Worm (Caenorhabditis elegans) whole organism, L1 larva: ENCODE measurements around the gene pqbp-1.1.

Experiments used
- F16B12.6 ChIP-seq: fragments of 150-350 bp; optimal IDR thresholded peaks from 2 replicates; lab custom pipeline; 2014; ENCODE audit warnings: missing biosample characterization, missing genetic modification characterization
- ama-1 ChIP-seq: fragments of 150-350 bp; optimal IDR thresholded peaks from 2 replicates; lab custom pipeline; 2014
- ceh-63 ChIP-seq: fragments of 200-800 bp; sonication (Bioruptor generic); optimal IDR thresholded peaks from 2 replicates; lab custom pipeline; 2018; ENCODE audit warnings: mild to moderate bottlenecking, missing genetic modification characterization, missing compliant biosample characterization
- ceh-8 ChIP-seq: fragments of 200-800 bp; sonication (Bioruptor generic); optimal IDR thresholded peaks from 2 replicates; lab custom pipeline; 2018; ENCODE audit warnings: mild to moderate bottlenecking, missing genetic modification characterization, moderate library complexity, missing compliant biosample characterization
- ceh-82 ChIP-seq, 3 experiments: fragments of 150-350 bp in 1 of 3; sonication (generic microtip) in 2 of 3; optimal IDR thresholded peaks; 2 replicates each; lab custom pipeline; 2014 to 2017; ENCODE audit warnings: missing biosample characterization in 3 of 3, missing genetic modification characterization in 3 of 3
- ceh-88 ChIP-seq: fragments of 200-800 bp; sonication (Bioruptor generic); IDR thresholded peaks from 2 replicates; pipeline ENCODE4 v1.3.6; 2022; ENCODE audit warnings: missing genetic modification characterization, missing compliant biosample characterization
- ces-1 ChIP-seq: fragments of 150-350 bp; optimal IDR thresholded peaks from 2 replicates; lab custom pipeline; 2014; ENCODE audit warnings: missing biosample characterization, missing genetic modification reagents, missing genetic modification characterization
- dpl-1 ChIP-seq, 3 experiments: fragments of 150-350 bp in 2 of 3; sonication (generic microtip) in 1 of 3; optimal IDR thresholded peaks; 2 replicates each; lab custom pipeline; 2014 to 2017; ENCODE audit warnings: missing biosample characterization in 3 of 3, missing genetic modification characterization in 3 of 3, missing genetic modification reagents in 3 of 3
- dsc-1 ChIP-seq: sonication (generic microtip); optimal IDR thresholded peaks from 2 replicates; lab custom pipeline; 2016; ENCODE audit warnings: mild to moderate bottlenecking, missing genetic modification characterization, missing compliant biosample characterization
- elt-2 ChIP-seq: sonication (generic microtip); optimal IDR thresholded peaks from 2 replicates; lab custom pipeline; 2016; ENCODE audit warnings: missing genetic modification characterization, mild to moderate bottlenecking, inconsistent platforms, missing compliant biosample characterization, missing genetic modification reagents
- fkh-10 ChIP-seq: sonication (generic microtip); optimal IDR thresholded peaks from 2 replicates; lab custom pipeline; 2017; ENCODE audit warnings: missing biosample characterization, missing genetic modification reagents, missing genetic modification characterization
- fkh-4 ChIP-seq: sonication (generic microtip); optimal IDR thresholded peaks from 2 replicates; lab custom pipeline; 2016; ENCODE audit warnings: missing compliant biosample characterization, missing genetic modification characterization, borderline replicate concordance
- fos-1 ChIP-seq: fragments of 150-350 bp; optimal IDR thresholded peaks from 2 replicates; lab custom pipeline; 2014; ENCODE audit warnings: missing biosample characterization, missing genetic modification characterization
- isw-1 ChIP-seq: fragments of 200-800 bp; sonication (Bioruptor generic); IDR thresholded peaks from 2 replicates; pipeline ENCODE4 v1.3.6; 2022; ENCODE audit warnings: missing genetic modification characterization, missing compliant biosample characterization
- jun-1 ChIP-seq: fragments of 150-350 bp; optimal IDR thresholded peaks from 2 replicates; lab custom pipeline; 2014; ENCODE audit warnings: missing biosample characterization, missing genetic modification reagents, missing genetic modification characterization
- lin-35 ChIP-seq, 2 experiments: fragments of 150-350 bp; optimal IDR thresholded peaks; 2 replicates each; lab custom pipeline; 2014; ENCODE audit warnings: missing biosample characterization in 2 of 2, missing genetic modification characterization in 2 of 2, missing genetic modification reagents in 2 of 2
- lin-39 ChIP-seq: fragments of 150-350 bp; optimal IDR thresholded peaks from 2 replicates; lab custom pipeline; 2014; ENCODE audit warnings: missing biosample characterization, missing genetic modification reagents, missing genetic modification characterization
- lir-3 ChIP-seq: sonication (generic microtip); optimal IDR thresholded peaks from 2 replicates; lab custom pipeline; 2016; ENCODE audit warnings: mild to moderate bottlenecking, missing genetic modification characterization, moderate library complexity, missing compliant biosample characterization; ENCODE audit not compliant: poor library complexity
- lsy-2 ChIP-seq, 2 experiments: fragments of 150-350 bp; optimal IDR thresholded peaks; 2 replicates each; lab custom pipeline; 2014; ENCODE audit warnings: missing biosample characterization in 2 of 2, missing genetic modification characterization in 2 of 2
- nhr-11 ChIP-seq: fragments of 150-350 bp; optimal IDR thresholded peaks from 2 replicates; lab custom pipeline; 2014; ENCODE audit warnings: missing biosample characterization, missing genetic modification characterization
- nhr-28 ChIP-seq: fragments of 150-350 bp; optimal IDR thresholded peaks from 2 replicates; lab custom pipeline; 2014; ENCODE audit warnings: missing biosample characterization, missing genetic modification characterization
- rnt-1 ChIP-seq: sonication (generic microtip); optimal IDR thresholded peaks from 2 replicates; lab custom pipeline; 2016; ENCODE audit warnings: mild to moderate bottlenecking, missing genetic modification characterization, moderate library complexity, missing compliant biosample characterization
- snu-23 ChIP-seq: sonication (generic microtip); optimal IDR thresholded peaks from 2 replicates; lab custom pipeline; 2016; ENCODE audit warnings: missing genetic modification characterization, missing compliant biosample characterization
- sox-4 ChIP-seq: sonication (generic microtip); optimal IDR thresholded peaks from 2 replicates; lab custom pipeline; 2016; ENCODE audit warnings: missing genetic modification characterization, missing compliant biosample characterization
- sptf-1 ChIP-seq: fragments of 150-350 bp; optimal IDR thresholded peaks from 2 replicates; lab custom pipeline; 2014; ENCODE audit warnings: missing biosample characterization, missing genetic modification characterization
- sup-37 ChIP-seq: fragments of 200-800 bp; sonication (Bioruptor generic); optimal IDR thresholded peaks from 2 replicates; lab custom pipeline; 2018; ENCODE audit warnings: mild to moderate bottlenecking, missing genetic modification characterization, missing compliant biosample characterization
- swsn-7 ChIP-seq: sonication (generic microtip); optimal IDR thresholded peaks from 2 replicates; lab custom pipeline; 2016; ENCODE audit warnings: missing genetic modification characterization, missing compliant biosample characterization
- unc-30 ChIP-seq: sonication (generic microtip); optimal IDR thresholded peaks from 2 replicates; lab custom pipeline; 2017; ENCODE audit warnings: missing biosample characterization, missing genetic modification characterization
- vab-15 ChIP-seq: sonication (generic microtip); optimal IDR thresholded peaks from 2 replicates; lab custom pipeline; 2017; ENCODE audit warnings: missing genotype, mild to moderate bottlenecking, missing genetic modification characterization, missing compliant biosample characterization
- xbp-1 ChIP-seq: sonication (generic microtip); optimal IDR thresholded peaks from 2 replicates; lab custom pipeline; 2016; ENCODE audit warnings: missing genetic modification characterization, missing compliant biosample characterization
- ztf-4 ChIP-seq: fragments of 150-350 bp; optimal IDR thresholded peaks from 2 replicates; lab custom pipeline; 2014; ENCODE audit warnings: missing biosample characterization, missing genetic modification characterization

pqbp-1.1 gene

ce11 chrIV:210591-210990, 50.9 kb downstream of the pqbp-1.1 start (continued):
- TF ChIP-seq sup-37 (GFP tag; lab: Kevin White, UChicago), result no peak
- no peak for TF ChIP-seq ceh-63 (GFP tag; lab: Kevin White, UChicago)
- no peak for TF ChIP-seq sox-4
- TF ChIP-seq unc-30 (tag; lab: Kevin White, UChicago), result no peak
- no peak for TF ChIP-seq fkh-10
- TF ChIP-seq snu-23 (GFP tag; lab: Kevin White, UChicago), result peak; percentile 57
- no peak for TF ChIP-seq F16B12.6
- no peak for TF ChIP-seq lir-3 (tag; lab: Kevin White, UChicago)
- peak in 1 of 2 experiments; percentile 66 for TF ChIP-seq lin-35 (GFP tag; optimal IDR thresholded peaks at IDR 0.05; lab: Kevin White, UChicago)
- no peak for TF ChIP-seq isw-1
- peak; percentile 35 to 38 for TF ChIP-seq lsy-2 (tag; optimal IDR thresholded peaks at IDR 0.05; lab: Kevin White, UChicago)
- no peak for TF ChIP-seq rnt-1 (tag; lab: Kevin White, UChicago)
- no peak for TF ChIP-seq nhr-11
- TF ChIP-seq elt-2 (tag; lab: Kevin White, UChicago), result peak; percentile 79
- TF ChIP-seq fos-1 (tag; lab: Kevin White, UChicago), result no peak
- TF ChIP-seq lin-39, result no peak
- TF ChIP-seq ceh-8 (GFP tag; lab: Kevin White, UChicago), result no peak
- TF ChIP-seq vab-15 (tag; lab: Kevin White, UChicago), result no peak
- peak; percentile 49 for TF ChIP-seq swsn-7
- peak in 2 of 3 experiments; percentile 10 to 27 for TF ChIP-seq ceh-82 (tag; optimal IDR thresholded peaks at IDR 0.05; lab: Kevin White, UChicago)
- TF ChIP-seq ces-1 (GFP tag; lab: Kevin White, UChicago), result no peak
- TF ChIP-seq dsc-1, result no peak
- TF ChIP-seq ceh-88 (GFP tag; lab: Robert Waterston, UW), result no peak
- TF ChIP-seq xbp-1 (tag; lab: Kevin White, UChicago), result no peak
- TF ChIP-seq dpl-1 (GFP tag; optimal IDR thresholded peaks at IDR 0.05; lab: Kevin White, UChicago), result peak; percentile 10 to 25 (median 23)
- no peak for TF ChIP-seq fkh-4
- TF ChIP-seq ztf-4 (tag; lab: Kevin White, UChicago), result no peak
- TF ChIP-seq jun-1 (tag; lab: Kevin White, UChicago), result peak; percentile 31
- no peak for TF ChIP-seq sptf-1 (tag; lab: Kevin White, UChicago)
- no peak for TF ChIP-seq nhr-28 (tag; lab: Kevin White, UChicago)
- TF ChIP-seq ama-1 (lab: Kevin White, UChicago), result no peak
